Fruit fly (Drosophila melanogaster): Measurements from ENCODE around the gene ctrip.

DNA sequence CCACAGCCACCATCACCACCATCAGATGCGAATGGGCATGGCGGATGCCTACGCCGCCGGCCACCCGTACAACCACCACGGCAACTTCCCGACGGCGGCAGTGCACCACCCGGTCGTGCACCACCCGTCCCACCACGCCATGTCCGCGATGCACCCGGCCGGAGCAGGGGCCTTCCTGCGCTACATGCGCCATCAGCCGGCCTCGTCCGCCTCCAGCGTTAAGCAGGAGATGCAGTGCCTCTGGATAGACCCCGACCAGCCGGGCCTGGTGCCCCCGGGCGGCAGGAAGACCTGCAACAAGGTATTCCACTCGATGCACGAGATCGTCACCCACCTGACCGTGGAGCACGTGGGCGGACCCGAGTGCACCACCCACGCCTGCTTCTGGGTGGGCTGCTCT is 41.6 kb upstream of the ctrip start:
- TF ChIP-seq jumu (GFP tag; optimal IDR thresholded peaks at IDR 0.05) (no peak), abd-A (tag; optimal IDR thresholded peaks at IDR 0.05) (no peak), Dref (GFP tag; IDR thresholded peaks at IDR 0.05) (no peak), onecut (GFP tag; IDR thresholded peaks at IDR 0.05) (no peak), CG30403 (GFP tag; optimal IDR thresholded peaks at IDR 0.05) (no peak), Sox102F (GFP tag; optimal IDR thresholded peaks at IDR 0.05) (no peak), toy (GFP tag; IDR thresholded peaks at IDR 0.05) (no peak), cg (GFP tag; optimal IDR thresholded peaks at IDR 0.05) (no peak)
